Fruit fly (Drosophila melanogaster) whole organism, embryonic: ENCODE data around the gene CG10970.

Experiments used
- CG10321 ChIP-seq: fragments of 200-800 bp; sonication (Bioruptor generic); IDR thresholded peaks from 2 replicates; pipeline ENCODE4 v1.3.6; 2022; ENCODE audit warnings: missing biosample characterization, missing genetic modification characterization
- CG11456 ChIP-seq: fragments of 200-800 bp; sonication (Bioruptor generic); IDR thresholded peaks from 3 replicates; pipeline ENCODE4 v1.3.6; 2022; ENCODE audit warnings: missing biosample characterization, missing genetic modification characterization
- CG16779 ChIP-seq: fragments of 200-800 bp; sonication (Bioruptor generic); IDR thresholded peaks from 2 replicates; pipeline ENCODE4 v1.3.6; 2022; ENCODE audit warnings: missing biosample characterization, missing genetic modification characterization
- CG17359 ChIP-seq: fragments of 200-800 bp; sonication (Bioruptor generic); optimal IDR thresholded peaks from 3 replicates; lab custom pipeline; 2018; ENCODE audit warnings: missing biosample characterization, mild to moderate bottlenecking, missing genetic modification characterization, moderate library complexity
- CG18011 ChIP-seq: fragments of 200-800 bp; sonication (Bioruptor generic); optimal IDR thresholded peaks from 2 replicates; lab custom pipeline; 2017; ENCODE audit warnings: missing biosample characterization, missing genetic modification characterization, mild to moderate bottlenecking, moderate library complexity, missing genotype
- CG18262 ChIP-seq: fragments of 200-800 bp; optimal IDR thresholded peaks from 3 replicates; lab custom pipeline; 2019; ENCODE audit warnings: missing biosample characterization, mild to moderate bottlenecking, missing genetic modification characterization, moderate library complexity
- CG18619 ChIP-seq: fragments of 200-800 bp; sonication (Bioruptor generic); optimal IDR thresholded peaks from 3 replicates; lab custom pipeline; 2017; ENCODE audit warnings: missing biosample characterization, mild to moderate bottlenecking, missing genetic modification characterization
- CG18764 ChIP-seq: fragments of 200-800 bp; sonication (Bioruptor generic); optimal IDR thresholded peaks from 3 replicates; lab custom pipeline; 2016; ENCODE audit warnings: missing biosample characterization, missing genetic modification characterization
- CG2129 ChIP-seq: fragments of 200-800 bp; sonication (Bioruptor generic); IDR thresholded peaks from 2 replicates; pipeline ENCODE4 v1.3.6; 2022; ENCODE audit warnings: missing biosample characterization, missing genetic modification characterization; ENCODE audit not compliant: partially characterized antibody
- CG30431 ChIP-seq: fragments of 200-800 bp; sonication (Bioruptor generic); optimal IDR thresholded peaks from 2 replicates; lab custom pipeline; 2017; ENCODE audit warnings: missing biosample characterization, missing genetic modification characterization
- CG32532 ChIP-seq: fragments of 200-800 bp; sonication (Bioruptor generic); IDR thresholded peaks from 2 replicates; pipeline ENCODE4 v1.3.6; 2022; ENCODE audit warnings: missing biosample characterization, missing genetic modification characterization
- CG33213 ChIP-seq: fragments of 200-800 bp; sonication (Bioruptor generic); optimal IDR thresholded peaks from 3 replicates; lab custom pipeline; 2016; ENCODE audit warnings: missing biosample characterization, missing genetic modification characterization
- CG4617 ChIP-seq: fragments of 200-800 bp; sonication (Bioruptor generic); optimal IDR thresholded peaks from 3 replicates; lab custom pipeline; 2016; ENCODE audit warnings: missing biosample characterization, missing genetic modification characterization, borderline replicate concordance
- CG6813 ChIP-seq: fragments of 200-800 bp; sonication (Bioruptor generic); optimal IDR thresholded peaks from 2 replicates; lab custom pipeline; 2017; ENCODE audit warnings: missing biosample characterization, missing genetic modification characterization, mild to moderate bottlenecking, moderate library complexity, missing genetic modification reagents
- CG7271 ChIP-seq: fragments of 200-800 bp; sonication (Bioruptor generic); optimal IDR thresholded peaks from 2 replicates; lab custom pipeline; 2018; ENCODE audit warnings: missing biosample characterization, mild to moderate bottlenecking, missing genetic modification characterization, moderate library complexity
- CG8388 ChIP-seq: fragments of 200-800 bp; sonication (Bioruptor generic); optimal IDR thresholded peaks from 2 replicates; lab custom pipeline; 2019; ENCODE audit warnings: missing biosample characterization, mild to moderate bottlenecking, missing genetic modification characterization, moderate library complexity
- CG9817 ChIP-seq: fragments of 200-800 bp; sonication (Bioruptor generic); optimal IDR thresholded peaks from 2 replicates; lab custom pipeline; 2018; ENCODE audit warnings: missing biosample characterization, mild to moderate bottlenecking, missing genetic modification characterization, moderate library complexity
- CG9876 ChIP-seq: fragments of 200-800 bp; sonication (Bioruptor generic); optimal IDR thresholded peaks from 2 replicates; lab custom pipeline; 2016; ENCODE audit warnings: missing biosample characterization, missing genetic modification characterization
- Dfd ChIP-seq, 2 experiments: fragments of >200 bp; optimal IDR thresholded peaks; 2 replicates each; lab custom pipeline; 2017; ENCODE audit warnings: missing biosample characterization in 2 of 2, missing genetic modification characterization in 2 of 2
- Dip2 ChIP-seq: fragments of 200-800 bp; sonication (Bioruptor generic); IDR thresholded peaks from 2 replicates; pipeline ENCODE4 v1.3.6; 2022; ENCODE audit warnings: missing biosample characterization, missing genetic modification characterization
- GATAe ChIP-seq: fragments of 200-800 bp; sonication (Bioruptor generic); conservative IDR thresholded peaks from 2 replicates; pipeline ENCODE4 v1.3.6; 2022; ENCODE audit warnings: missing biosample characterization, missing genetic modification characterization
- Hmr ChIP-seq: fragments of 200-800 bp; sonication (Bioruptor generic); optimal IDR thresholded peaks from 3 replicates; lab custom pipeline; 2017; ENCODE audit warnings: mild to moderate bottlenecking, missing biosample characterization, missing genetic modification reagents, missing genetic modification characterization
- Hr3 ChIP-seq: fragments of 200-800 bp; sonication (Bioruptor generic); optimal IDR thresholded peaks from 3 replicates; lab custom pipeline; 2016; ENCODE audit warnings: missing biosample characterization, missing genetic modification characterization
- Jarid2 ChIP-seq: fragments of 200-800 bp; sonication (Bioruptor generic); optimal IDR thresholded peaks from 3 replicates; lab custom pipeline; 2017; ENCODE audit warnings: mild to moderate bottlenecking, missing biosample characterization, missing genetic modification reagents, missing genetic modification characterization
- NC2β ChIP-seq: fragments of 200-800 bp; sonication (Bioruptor generic); optimal IDR thresholded peaks from 2 replicates; lab custom pipeline; 2016; ENCODE audit warnings: missing biosample characterization, missing genetic modification characterization
- Opbp ChIP-seq: fragments of 200-800 bp; sonication (Bioruptor generic); IDR thresholded peaks from 3 replicates; pipeline ENCODE4 v1.3.6; 2022; ENCODE audit warnings: missing biosample characterization, missing genetic modification characterization; ENCODE audit not compliant: partially characterized antibody
- Pdp1 ChIP-seq, 2 experiments: fragments of 200-800 bp; sonication (Bioruptor generic); optimal IDR thresholded peaks; 3 replicates each; lab custom pipeline; 2016; ENCODE audit warnings: missing biosample characterization in 2 of 2, missing genetic modification characterization in 2 of 2, mild to moderate bottlenecking in 1 of 2, moderate library complexity in 1 of 2
- Poxn ChIP-seq: fragments of 200-800 bp; sonication (Bioruptor generic); IDR thresholded peaks from 2 replicates; pipeline ENCODE4 v1.3.6; 2022; ENCODE audit warnings: missing biosample characterization, missing genetic modification characterization
- Vsx1 ChIP-seq: fragments of 200-800 bp; sonication (Bioruptor generic); optimal IDR thresholded peaks from 2 replicates; lab custom pipeline; 2017; ENCODE audit warnings: missing biosample characterization, mild to moderate bottlenecking, missing genetic modification characterization, missing genetic modification reagents
- ac ChIP-seq: fragments of 200-800 bp; sonication (Bioruptor generic); optimal IDR thresholded peaks from 3 replicates; lab custom pipeline; 2017; ENCODE audit warnings: missing biosample characterization, mild to moderate bottlenecking, missing genetic modification characterization
- aop ChIP-seq: fragments of 200-800 bp; sonication (Bioruptor generic); IDR thresholded peaks from 2 replicates; pipeline ENCODE4 v1.3.6; 2022; ENCODE audit warnings: missing biosample characterization, missing genetic modification characterization
- ash1 ChIP-seq: fragments of 200-800 bp; sonication (Bioruptor generic); optimal IDR thresholded peaks from 2 replicates; lab custom pipeline; 2018; ENCODE audit warnings: missing biosample characterization, mild to moderate bottlenecking, missing genetic modification characterization
- btn ChIP-seq: fragments of 200-800 bp; sonication (Bioruptor generic); optimal IDR thresholded peaks from 2 replicates; lab custom pipeline; 2016; ENCODE audit warnings: missing biosample characterization, missing genetic modification characterization
- cg ChIP-seq: fragments of 200-800 bp; sonication (Bioruptor generic); optimal IDR thresholded peaks from 3 replicates; lab custom pipeline; 2019; ENCODE audit warnings: missing biosample characterization, mild to moderate bottlenecking, missing genetic modification characterization, moderate library complexity
- dan ChIP-seq: fragments of 200-800 bp; sonication (Bioruptor generic); IDR thresholded peaks from 2 replicates; pipeline ENCODE4 v1.3.6; 2022; ENCODE audit warnings: missing biosample characterization, missing genetic modification characterization
- dmrt11E ChIP-seq: fragments of 200-800 bp; sonication (Bioruptor generic); optimal IDR thresholded peaks from 3 replicates; lab custom pipeline; 2018; ENCODE audit warnings: missing biosample characterization, mild to moderate bottlenecking, missing genetic modification characterization, moderate library complexity
- eyg ChIP-seq: fragments of 200-800 bp; sonication (Bioruptor generic); optimal IDR thresholded peaks from 3 replicates; lab custom pipeline; 2016; ENCODE audit warnings: missing biosample characterization, missing genetic modification characterization
- gcm2 ChIP-seq: fragments of 200-800 bp; sonication (Bioruptor generic); optimal IDR thresholded peaks from 2 replicates; lab custom pipeline; 2016; ENCODE audit warnings: missing biosample characterization, missing genetic modification characterization
- grn ChIP-seq: fragments of 200-800 bp; sonication (Bioruptor generic); optimal IDR thresholded peaks from 3 replicates; lab custom pipeline; 2017; ENCODE audit warnings: missing biosample characterization, missing genetic modification characterization
- kni ChIP-seq: fragments of 200-800 bp; sonication (Bioruptor generic); optimal IDR thresholded peaks from 3 replicates; lab custom pipeline; 2017; ENCODE audit warnings: mild to moderate bottlenecking, missing biosample characterization, missing genetic modification reagents, missing genetic modification characterization
- lbe ChIP-seq: fragments of 200-800 bp; sonication (Bioruptor generic); optimal IDR thresholded peaks from 2 replicates; lab custom pipeline; 2016; ENCODE audit warnings: missing biosample characterization, mild to moderate bottlenecking, missing genetic modification characterization
- mld ChIP-seq: fragments of 200-800 bp; sonication (Bioruptor generic); IDR thresholded peaks from 3 replicates; pipeline ENCODE4 v1.3.6; 2022; ENCODE audit warnings: missing biosample characterization, missing genetic modification characterization; ENCODE audit not compliant: partially characterized antibody
- p53 ChIP-seq: fragments of 200-800 bp; sonication (Bioruptor generic); optimal IDR thresholded peaks from 2 replicates; lab custom pipeline; 2016; ENCODE audit warnings: missing biosample characterization, missing genetic modification characterization
- sc ChIP-seq, 3 experiments: fragments of >200 bp in 2 of 3; fragments of 200-800 bp in 1 of 3; sonication (Bioruptor generic) in 1 of 3; optimal IDR thresholded peaks; 2 replicates in 2 of 3; 3 replicates in 1 of 3; lab custom pipeline; 2017; ENCODE audit warnings: mild to moderate bottlenecking in 1 of 3, missing biosample characterization in 1 of 3, missing genetic modification characterization in 1 of 3, missing genetic modification reagents in 1 of 3
- slbo ChIP-seq: fragments of 200-800 bp; sonication (Bioruptor generic); IDR thresholded peaks from 2 replicates; pipeline ENCODE4 v1.3.6; 2022; ENCODE audit warnings: missing biosample characterization, missing genetic modification characterization
- slou ChIP-seq: fragments of 200-800 bp; sonication (Bioruptor generic); optimal IDR thresholded peaks from 3 replicates; lab custom pipeline; 2016; ENCODE audit warnings: missing biosample characterization, missing genetic modification characterization
- so ChIP-seq: fragments of 200-800 bp; sonication (Bioruptor generic); IDR thresholded peaks from 3 replicates; pipeline ENCODE4 v1.3.6; 2022; ENCODE audit warnings: missing biosample characterization, missing genetic modification characterization
- ssp ChIP-seq: fragments of 200-800 bp; sonication (Bioruptor generic); IDR thresholded peaks from 2 replicates; pipeline ENCODE4 v1.3.6; 2022; ENCODE audit warnings: missing biosample characterization, missing genetic modification characterization
- stwl ChIP-seq: fragments of 200-800 bp; sonication (Bioruptor generic); optimal IDR thresholded peaks from 3 replicates; lab custom pipeline; 2018; ENCODE audit warnings: missing biosample characterization, mild to moderate bottlenecking, missing genetic modification characterization, moderate library complexity
- tio ChIP-seq: fragments of 200-800 bp; sonication (Bioruptor generic); optimal IDR thresholded peaks from 2 replicates; lab custom pipeline; 2017; ENCODE audit warnings: missing biosample characterization, missing genetic modification characterization, inconsistent platforms

Gene CG10970

dm6 chrX:9118961-9119633 is 47.9 kb upstream of the CG10970 start (continued):
- no peak for TF ChIP-seq CG18619 (GFP tag; lab: Kevin White, UChicago)
- TF ChIP-seq gcm2 (GFP tag; lab: Kevin White, UChicago) = no peak
- no peak for TF ChIP-seq CG9876 (GFP tag; lab: Kevin White, UChicago)
- TF ChIP-seq Opbp (GFP tag; lab: Robert Waterston, UW) = no peak
- TF ChIP-seq GATAe (GFP tag; lab: Robert Waterston, UW) = no peak
- TF ChIP-seq cg (GFP tag; lab: Kevin White, UChicago) = peak; percentile 59
- no peak for TF ChIP-seq CG2129 (GFP tag; lab: Robert Waterston, UW)
- no peak for TF ChIP-seq CG18764 (GFP tag; lab: Kevin White, UChicago)
- TF ChIP-seq CG16779 (GFP tag; lab: Robert Waterston, UW) = no peak
- no peak for TF ChIP-seq Vsx1
- TF ChIP-seq CG18011 (GFP tag; lab: Kevin White, UChicago) = no peak
- no peak for TF ChIP-seq ac (GFP tag; lab: Kevin White, UChicago)
- TF ChIP-seq grn (GFP tag; lab: Kevin White, UChicago) = no peak
- no peak for TF ChIP-seq CG33213
- TF ChIP-seq CG11456 (GFP tag; lab: Robert Waterston, UW) = no peak
- TF ChIP-seq Hmr (GFP tag; lab: Kevin White, UChicago) = no peak
- TF ChIP-seq CG8388 (GFP tag; lab: Kevin White, UChicago) = no peak
- no peak for TF ChIP-seq NC2β (GFP tag; lab: Kevin White, UChicago)
- TF ChIP-seq lbe (GFP tag; lab: Kevin White, UChicago) = no peak
- no peak for TF ChIP-seq slbo (GFP tag; lab: Robert Waterston, UW)
- no peak for TF ChIP-seq mld
- TF ChIP-seq CG6813 (GFP tag; lab: Kevin White, UChicago) = peak; percentile 14
- TF ChIP-seq dmrt11E = no peak
- TF ChIP-seq Hr3 = no peak
- no peak for TF ChIP-seq CG10321 (GFP tag; lab: Robert Waterston, UW)
- no peak for TF ChIP-seq Jarid2
- TF ChIP-seq ssp (GFP tag; lab: Robert Waterston, UW) = no peak
- no peak for TF ChIP-seq Poxn (GFP tag; lab: Robert Waterston, UW)
- no peak for TF ChIP-seq CG32532 (GFP tag; lab: Robert Waterston, UW)
- TF ChIP-seq eyg (GFP tag; lab: Kevin White, UChicago) = no peak
- no peak for TF ChIP-seq btn (GFP tag; lab: Kevin White, UChicago)
- no peak for TF ChIP-seq aop (GFP tag; lab: Robert Waterston, UW)
- no peak for TF ChIP-seq p53 (GFP tag; lab: Kevin White, UChicago)
- TF ChIP-seq CG18262 = peak; percentile 65
- TF ChIP-seq CG30431 (GFP tag; lab: Kevin White, UChicago) = no peak
- TF ChIP-seq Pdp1 (GFP tag; optimal IDR thresholded peaks at IDR 0.05; lab: Kevin White, UChicago) = peak; percentile 12 to 17
- TF ChIP-seq CG4617 (GFP tag; lab: Kevin White, UChicago) = no peak
- TF ChIP-seq kni (GFP tag; lab: Kevin White, UChicago) = no peak
- TF ChIP-seq Dip2 (GFP tag; lab: Robert Waterston, UW) = no peak
- no peak for TF ChIP-seq Dfd (GFP tag; optimal IDR thresholded peaks at IDR 0.05; lab: Kevin White, UChicago)
- TF ChIP-seq so = peak; percentile 32; the same call in 1 of the 3 replicates
- TF ChIP-seq sc (optimal IDR thresholded peaks at IDR 0.05; lab: Kevin White, UChicago) = no peak
- no peak for TF ChIP-seq sc (GFP tag; optimal IDR thresholded peaks at IDR 0.05; lab: Kevin White, UChicago)
- TF ChIP-seq CG17359 (tag; lab: Kevin White, UChicago) = peak; percentile 53
- TF ChIP-seq ash1 (GFP tag; lab: Kevin White, UChicago) = no peak
- TF ChIP-seq slou = no peak
- no peak for TF ChIP-seq stwl (tag; lab: Kevin White, UChicago)
- no peak for TF ChIP-seq CG9817 (tag; lab: Kevin White, UChicago)
- TF ChIP-seq dan (GFP tag; lab: Robert Waterston, UW) = no peak
- TF ChIP-seq CG7271 = no peak
- no peak for TF ChIP-seq tio (GFP tag; lab: Kevin White, UChicago)
